Fruit fly (Drosophila melanogaster) whole organism, pupa: Measurements from ENCODE around the gene Nepl18.

Experiments used
- CG10348 ChIP-seq: fragments of 200-800 bp; sonication (Bioruptor generic); IDR thresholded peaks from 2 replicates; pipeline ENCODE4 v1.3.6; 2022; ENCODE audit warnings: missing biosample characterization, missing genetic modification characterization
- CG12605 ChIP-seq: fragments of 200-800 bp; sonication (Bioruptor generic); IDR thresholded peaks from 2 replicates; pipeline ENCODE4 v1.3.6; 2022; ENCODE audit warnings: missing biosample characterization, missing genetic modification characterization
- CG13204 ChIP-seq: fragments of 200-800 bp; sonication (Bioruptor generic); optimal IDR thresholded peaks from 2 replicates; lab custom pipeline; 2018; ENCODE audit warnings: missing biosample characterization, mild to moderate bottlenecking, missing genetic modification characterization, moderate library complexity
- CG14655 ChIP-seq: fragments of 200-800 bp; sonication (Bioruptor generic); optimal IDR thresholded peaks from 3 replicates; lab custom pipeline; 2017; ENCODE audit warnings: mild to moderate bottlenecking, missing biosample characterization, missing genetic modification reagents, missing genetic modification characterization
- CG15710 ChIP-seq: fragments of 200-800 bp; sonication (Bioruptor generic); optimal IDR thresholded peaks from 2 replicates; lab custom pipeline; 2018; ENCODE audit warnings: missing biosample characterization, mild to moderate bottlenecking, missing genetic modification characterization, moderate library complexity
- CG17806 ChIP-seq: fragments of 200-800 bp; sonication (Bioruptor generic); optimal IDR thresholded peaks from 2 replicates; lab custom pipeline; 2018; ENCODE audit warnings: missing biosample characterization, mild to moderate bottlenecking, missing genetic modification characterization, moderate library complexity
- CG32121 ChIP-seq: fragments of 200-800 bp; sonication (Bioruptor generic); IDR thresholded peaks from 2 replicates; pipeline ENCODE4 v1.3.6; 2022; ENCODE audit warnings: missing biosample characterization, missing genetic modification characterization
- CG34367 ChIP-seq: fragments of 200-800 bp; sonication (Bioruptor generic); optimal IDR thresholded peaks from 2 replicates; lab custom pipeline; 2018; ENCODE audit warnings: missing biosample characterization, mild to moderate bottlenecking, missing genetic modification characterization
- CG4496 ChIP-seq: fragments of 200-800 bp; sonication (Bioruptor generic); IDR thresholded peaks from 3 replicates; pipeline ENCODE4 v1.3.6; 2022; ENCODE audit warnings: missing biosample characterization, missing genetic modification characterization
- CG8159 ChIP-seq: fragments of 200-800 bp; sonication (Bioruptor generic); optimal IDR thresholded peaks from 3 replicates; lab custom pipeline; 2018; ENCODE audit warnings: missing biosample characterization, mild to moderate bottlenecking, missing genetic modification characterization, moderate library complexity
- CG8301 ChIP-seq: fragments of 200-800 bp; sonication (Bioruptor generic); optimal IDR thresholded peaks from 2 replicates; lab custom pipeline; 2018; ENCODE audit warnings: missing biosample characterization, mild to moderate bottlenecking, missing genetic modification characterization
- CG9948 ChIP-seq: fragments of 200-800 bp; sonication (Bioruptor generic); optimal IDR thresholded peaks from 2 replicates; lab custom pipeline; 2018; ENCODE audit warnings: missing biosample characterization, mild to moderate bottlenecking, missing genetic modification characterization, moderate library complexity
- D1 ChIP-seq: fragments of 200-800 bp; sonication (Bioruptor generic); optimal IDR thresholded peaks from 2 replicates; lab custom pipeline; 2018; ENCODE audit warnings: missing biosample characterization, mild to moderate bottlenecking, missing genetic modification characterization, moderate library complexity
- EcR ChIP-seq: fragments of 200-800 bp; sonication (Bioruptor generic); optimal IDR thresholded peaks from 3 replicates; lab custom pipeline; 2019; ENCODE audit warnings: missing biosample characterization, missing genetic modification characterization, mild to moderate bottlenecking, moderate library complexity, missing genetic modification reagents
- Ets98B ChIP-seq: fragments of 200-800 bp; sonication (Bioruptor generic); IDR thresholded peaks from 2 replicates; pipeline ENCODE4 v1.3.6; 2022; ENCODE audit warnings: missing biosample characterization, missing genetic modification characterization
- Pif1A ChIP-seq: fragments of 200-800 bp; sonication (Bioruptor generic); optimal IDR thresholded peaks from 3 replicates; lab custom pipeline; 2016; ENCODE audit warnings: missing biosample characterization, missing genetic modification characterization
- Pif1B ChIP-seq: fragments of 200-800 bp; sonication (Bioruptor generic); optimal IDR thresholded peaks from 3 replicates; lab custom pipeline; 2016; ENCODE audit warnings: missing biosample characterization, missing genetic modification characterization
- Snoo ChIP-seq: fragments of 200-800 bp; sonication (Bioruptor generic); optimal IDR thresholded peaks from 3 replicates; lab custom pipeline; 2017; ENCODE audit warnings: missing biosample characterization, mild to moderate bottlenecking, missing genetic modification characterization, inconsistent platforms
- fd96Ca ChIP-seq: fragments of 200-800 bp; sonication (Bioruptor generic); IDR thresholded peaks from 3 replicates; pipeline ENCODE4 v1.3.6; 2022; ENCODE audit warnings: missing biosample characterization, missing genetic modification characterization
- gl ChIP-seq: fragments of 200-800 bp; sonication (Bioruptor generic); optimal IDR thresholded peaks from 2 replicates; lab custom pipeline; 2018; ENCODE audit warnings: missing biosample characterization, mild to moderate bottlenecking, missing genetic modification characterization
- rn ChIP-seq: fragments of 200-800 bp; sonication (Bioruptor generic); IDR thresholded peaks from 2 replicates; pipeline ENCODE4 v1.3.6; 2022; ENCODE audit warnings: missing biosample characterization, missing genetic modification characterization

The Nepl18 gene

dm6 chr3R:28856829-28857228 is 18.6 kb upstream of the Nepl18 start:
- TF ChIP-seq Ets98B (no peak), CG4496 (GFP tag; lab: Robert Waterston, UW) (0 out of 3 replicates have a peak, but pooled peaks have one; percentile 8)

- TF ChIP-seq CG8159 (tag; lab: Kevin White, UChicago) (peak; percentile 43), Pif1A (GFP tag; lab: Kevin White, UChicago) (peak; percentile 38), CG10348 (GFP tag; lab: Robert Waterston, UW) (no peak), rn (GFP tag; lab: Robert Waterston, UW) (no peak), CG14655 (GFP tag; lab: Kevin White, UChicago) (peak; percentile 62), CG8301 (tag; lab: Kevin White, UChicago) (peak; percentile 68), CG32121 (GFP tag; lab: Robert Waterston, UW) (peak; percentile 30; the same call in 1 of the 2 replicates), EcR (GFP tag; lab: Kevin White, UChicago) (no peak), Snoo (no peak), D1 (no peak), gl (tag; lab: Kevin White, UChicago) (no peak), CG13204 (GFP tag; lab: Kevin White, UChicago) (no peak), Pif1B (GFP tag; lab: Kevin White, UChicago) (peak; percentile 22), CG17806 (tag; lab: Kevin White, UChicago) (peak; percentile 37), CG4496 (GFP tag; lab: Robert Waterston, UW) (peak; percentile 68; the same call in 2 of the 3 replicates), CG12605 (GFP tag; lab: Robert Waterston, UW) (peak; percentile 16; the same call in 1 of the 2 replicates), CG9948 (tag; lab: Kevin White, UChicago) (peak; percentile 17), CG34367 (tag; lab: Kevin White, UChicago) (peak; percentile 48), CG15710 (peak; percentile 50), Ets98B (peak; percentile 70), fd96Ca (GFP tag; lab: Robert Waterston, UW) (peak; percentile 86)
Measured at dm6 chr3R:28857287-28858024, 18.0 kb upstream of the Nepl18 start.

- peak; percentile 78 for TF ChIP-seq CG34367 (tag; lab: Kevin White, UChicago)
- TF ChIP-seq CG32121 (GFP tag; lab: Robert Waterston, UW) = peak; percentile 54
- TF ChIP-seq gl (tag; lab: Kevin White, UChicago) = peak; percentile 97
- TF ChIP-seq CG10348 (GFP tag; lab: Robert Waterston, UW) = no peak
- TF ChIP-seq CG14655 (GFP tag; lab: Kevin White, UChicago) = peak; percentile 78
- TF ChIP-seq CG4496 (GFP tag; lab: Robert Waterston, UW) = peak; percentile 90
- peak; percentile 85 for TF ChIP-seq CG12605 (GFP tag; lab: Robert Waterston, UW)
- TF ChIP-seq EcR (GFP tag; lab: Kevin White, UChicago) = peak; percentile 53
- peak; percentile 53 for TF ChIP-seq fd96Ca (GFP tag; lab: Robert Waterston, UW)
- TF ChIP-seq Snoo = peak; percentile 70
- peak; percentile 53; the same call in 1 of the 2 replicates for TF ChIP-seq Ets98B
- peak; percentile 78 for TF ChIP-seq CG9948 (tag; lab: Kevin White, UChicago)
- peak; percentile 88 for TF ChIP-seq CG8159 (tag; lab: Kevin White, UChicago)
- TF ChIP-seq CG15710 = peak; percentile 87
- TF ChIP-seq CG17806 (tag; lab: Kevin White, UChicago) = peak; percentile 78
- peak; percentile 62 for TF ChIP-seq CG8301 (tag; lab: Kevin White, UChicago)
- TF ChIP-seq Pif1A (GFP tag; lab: Kevin White, UChicago) = peak; percentile 90
- TF ChIP-seq D1 = peak; percentile 67
- TF ChIP-seq CG13204 (GFP tag; lab: Kevin White, UChicago) = peak; percentile 96
- TF ChIP-seq rn (GFP tag; lab: Robert Waterston, UW) = no peak
- peak; percentile 74 for TF ChIP-seq Pif1B (GFP tag; lab: Kevin White, UChicago)
Measured at dm6 chr3R:28858241-28858647, 17.2 kb upstream of the Nepl18 start.

- TF ChIP-seq CG12605 (GFP tag; lab: Robert Waterston, UW) = 0 out of 2 replicates have a peak, but pooled peaks have one; percentile 26
- no peak for TF ChIP-seq CG8159 (tag; lab: Kevin White, UChicago)
- peak; percentile 50 for TF ChIP-seq CG13204 (GFP tag; lab: Kevin White, UChicago)
- TF ChIP-seq Pif1B (GFP tag; lab: Kevin White, UChicago) = peak; percentile 61
- TF ChIP-seq CG34367 (tag; lab: Kevin White, UChicago) = no peak
- TF ChIP-seq D1 = no peak
- peak; percentile 28 for TF ChIP-seq gl (tag; lab: Kevin White, UChicago)
- peak; percentile 50 for TF ChIP-seq EcR (GFP tag; lab: Kevin White, UChicago)
- TF ChIP-seq CG17806 (tag; lab: Kevin White, UChicago) = no peak
- no peak for TF ChIP-seq CG10348 (GFP tag; lab: Robert Waterston, UW)
- peak; percentile 61; the same call in 2 of the 3 replicates for TF ChIP-seq CG4496 (GFP tag; lab: Robert Waterston, UW)
- no peak for TF ChIP-seq rn (GFP tag; lab: Robert Waterston, UW)
- no peak for TF ChIP-seq Pif1A (GFP tag; lab: Kevin White, UChicago)
- TF ChIP-seq CG9948 (tag; lab: Kevin White, UChicago) = no peak
- TF ChIP-seq CG8301 (tag; lab: Kevin White, UChicago) = no peak
- TF ChIP-seq Snoo = peak; percentile 48
- TF ChIP-seq Ets98B = peak; percentile 73; the same call in 1 of the 2 replicates
- TF ChIP-seq CG15710 = no peak
- peak; percentile 45; the same call in 1 of the 3 replicates for TF ChIP-seq fd96Ca (GFP tag; lab: Robert Waterston, UW)
- no peak for TF ChIP-seq CG14655 (GFP tag; lab: Kevin White, UChicago)
- TF ChIP-seq CG32121 (GFP tag; lab: Robert Waterston, UW) = peak; percentile 44; the same call in 1 of the 2 replicates
- TF ChIP-seq, all 21 proteins: peak for 10
Measured at dm6 chr3R:28859058-28859526, 16.3 kb upstream of the Nepl18 start, which contains the start of gene Inx3. Inx3 (minus strand) TSS chr3R:28859497.
